Worm (Caenorhabditis elegans) whole organism, L3 larva: ENCODE measurements around the gene lst-6.

Experiments
- ZK546.5 ChIP-seq: sonication (generic microtip); optimal IDR thresholded peaks from 2 replicates; lab custom pipeline; 2017; ENCODE audit warnings: missing biosample characterization, missing genetic modification characterization
- aly-2 ChIP-seq: fragments of 150-350 bp; optimal IDR thresholded peaks from 2 replicates; lab custom pipeline; 2014; ENCODE audit warnings: missing biosample characterization, missing genetic modification characterization
- ama-1 ChIP-seq: fragments of 150-350 bp; optimal IDR thresholded peaks from 2 replicates; lab custom pipeline; 2018
- ceh-16 ChIP-seq: sonication (generic microtip); optimal IDR thresholded peaks from 2 replicates; lab custom pipeline; 2017; ENCODE audit warnings: missing biosample characterization, missing genetic modification characterization
- ceh-28 ChIP-seq: fragments of 150-350 bp; optimal IDR thresholded peaks from 2 replicates; lab custom pipeline; 2014; ENCODE audit warnings: missing biosample characterization, missing genetic modification reagents, missing genetic modification characterization
- ceh-82 ChIP-seq: fragments of 150-350 bp; optimal IDR thresholded peaks from 2 replicates; lab custom pipeline; 2014; ENCODE audit warnings: missing biosample characterization, missing genetic modification characterization
- ceh-9 ChIP-seq: sonication (generic microtip); optimal IDR thresholded peaks from 2 replicates; lab custom pipeline; 2018; ENCODE audit warnings: missing biosample characterization, missing genetic modification characterization
- egl-27 ChIP-seq: sonication (generic microtip); optimal IDR thresholded peaks from 4 replicates; lab custom pipeline; 2017; ENCODE audit warnings: missing biosample characterization, missing genetic modification reagents, missing genetic modification characterization
- egl-5 ChIP-seq: fragments of 150-350 bp; optimal IDR thresholded peaks from 2 replicates; lab custom pipeline; 2017; ENCODE audit warnings: missing biosample characterization, missing genetic modification reagents, missing genetic modification characterization, inconsistent platforms
- elt-1 ChIP-seq: fragments of 150-350 bp; optimal IDR thresholded peaks from 2 replicates; lab custom pipeline; 2014; ENCODE audit warnings: missing biosample characterization, missing genetic modification characterization
- elt-2 ChIP-seq: sonication (generic microtip); optimal IDR thresholded peaks from 2 replicates; lab custom pipeline; 2016; ENCODE audit warnings: missing genetic modification reagents, mild to moderate bottlenecking, missing genetic modification characterization, missing compliant biosample characterization
- elt-3 ChIP-seq, 3 experiments: fragments of 150-350 bp in 1 of 3; sonication (generic microtip) in 2 of 3; optimal IDR thresholded peaks; 2 replicates in 2 of 3; 4 replicates in 1 of 3; lab custom pipeline; 2014 to 2017; ENCODE audit warnings: missing biosample characterization in 3 of 3, missing genetic modification characterization in 3 of 3
- fkh-10 ChIP-seq: sonication (generic microtip); optimal IDR thresholded peaks from 2 replicates; lab custom pipeline; 2017; ENCODE audit warnings: missing biosample characterization, missing genetic modification reagents, missing genetic modification characterization
- fkh-2 ChIP-seq: fragments of 150-350 bp; optimal IDR thresholded peaks from 2 replicates; lab custom pipeline; 2014; ENCODE audit warnings: missing biosample characterization, missing genetic modification reagents, missing genetic modification characterization
- fos-1 ChIP-seq: fragments of 150-350 bp; optimal IDR thresholded peaks from 2 replicates; lab custom pipeline; 2014; ENCODE audit warnings: missing biosample characterization, missing genetic modification characterization
- hmg-11 ChIP-seq: sonication (generic microtip); optimal IDR thresholded peaks from 2 replicates; lab custom pipeline; 2016; ENCODE audit warnings: missing genetic modification characterization, missing compliant biosample characterization
- lin-15B ChIP-seq: fragments of 150-350 bp; optimal IDR thresholded peaks from 2 replicates; lab custom pipeline; 2014; ENCODE audit warnings: missing biosample characterization, missing genetic modification characterization
- lin-39 ChIP-seq: fragments of 150-350 bp; optimal IDR thresholded peaks from 2 replicates; lab custom pipeline; 2018; ENCODE audit warnings: missing biosample characterization, missing genetic modification reagents, missing genetic modification characterization
- lsy-12 ChIP-seq: sonication (generic microtip); optimal IDR thresholded peaks from 2 replicates; lab custom pipeline; 2016; ENCODE audit warnings: mild to moderate bottlenecking, missing genetic modification characterization, missing compliant biosample characterization
- mdl-1 ChIP-seq: fragments of 150-350 bp; optimal IDR thresholded peaks from 2 replicates; lab custom pipeline; 2014; ENCODE audit warnings: missing biosample characterization, missing genetic modification characterization
- nfya-1 ChIP-seq: sonication (generic microtip); optimal IDR thresholded peaks from 2 replicates; lab custom pipeline; 2017; ENCODE audit warnings: missing genetic modification characterization, mild to moderate bottlenecking, missing compliant biosample characterization, antibody characterized with exemption, moderate library complexity; ENCODE audit not compliant: insufficient read depth
- nhr-11 ChIP-seq: fragments of 150-350 bp; optimal IDR thresholded peaks from 2 replicates; lab custom pipeline; 2014; ENCODE audit warnings: missing biosample characterization, missing genetic modification characterization
- nhr-12 ChIP-seq: fragments of 150-350 bp; optimal IDR thresholded peaks from 2 replicates; lab custom pipeline; 2014; ENCODE audit warnings: missing biosample characterization, missing genetic modification characterization
- nhr-23 ChIP-seq: fragments of 150-350 bp; optimal IDR thresholded peaks from 2 replicates; lab custom pipeline; 2014; ENCODE audit warnings: missing biosample characterization, missing genetic modification reagents, missing genetic modification characterization
- nhr-25 ChIP-seq: sonication (generic microtip); optimal IDR thresholded peaks from 2 replicates; lab custom pipeline; 2017; ENCODE audit warnings: missing biosample characterization, missing genetic modification characterization
- nhr-28 ChIP-seq: fragments of 150-350 bp; optimal IDR thresholded peaks from 2 replicates; lab custom pipeline; 2014; ENCODE audit warnings: missing biosample characterization, missing genetic modification characterization
- nhr-43 ChIP-seq: sonication (generic microtip); optimal IDR thresholded peaks from 2 replicates; lab custom pipeline; 2016; ENCODE audit warnings: mild to moderate bottlenecking, missing genetic modification characterization, missing compliant biosample characterization; ENCODE audit not compliant: poor library complexity, severe bottlenecking
- nhr-67 ChIP-seq: fragments of 150-350 bp; optimal IDR thresholded peaks from 2 replicates; lab custom pipeline; 2014; ENCODE audit warnings: missing biosample characterization, missing genetic modification characterization
- pha-4 ChIP-seq: fragments of 150-350 bp; optimal IDR thresholded peaks from 2 replicates; lab custom pipeline; 2014; ENCODE audit warnings: missing biosample characterization, missing genetic modification reagents, missing genetic modification characterization
- pqm-1 ChIP-seq: fragments of 150-350 bp; optimal IDR thresholded peaks from 2 replicates; lab custom pipeline; 2017; ENCODE audit warnings: missing biosample characterization, missing genetic modification characterization, inconsistent platforms
- sea-2 ChIP-seq: fragments of 150-350 bp; sonication (generic microtip); optimal IDR thresholded peaks from 4 replicates; lab custom pipeline; 2014; ENCODE audit warnings: missing biosample characterization, missing genetic modification reagents, missing genetic modification characterization
- skn-1 ChIP-seq: fragments of 150-350 bp; optimal IDR thresholded peaks from 2 replicates; lab custom pipeline; 2014; ENCODE audit warnings: missing biosample characterization, missing genetic modification characterization
- snpc-4 ChIP-seq: fragments of 150-350 bp; optimal IDR thresholded peaks from 2 replicates; lab custom pipeline; 2014; ENCODE audit warnings: missing biosample characterization, missing genetic modification characterization
- tbx-2 ChIP-seq: sonication (generic microtip); optimal IDR thresholded peaks from 2 replicates; lab custom pipeline; 2016; ENCODE audit warnings: mild to moderate bottlenecking, missing genetic modification characterization, missing compliant biosample characterization
- unc-62 ChIP-seq: fragments of 150-350 bp; sonication (generic microtip); optimal IDR thresholded peaks from 4 replicates; lab custom pipeline; 2014; ENCODE audit warnings: missing biosample characterization, missing genetic modification reagents, missing genetic modification characterization
- zag-1 ChIP-seq: fragments of 150-350 bp; optimal IDR thresholded peaks from 2 replicates; lab custom pipeline; 2014; ENCODE audit warnings: missing biosample characterization, missing genetic modification characterization
- ztf-11 ChIP-seq: fragments of 150-350 bp; optimal IDR thresholded peaks from 2 replicates; lab custom pipeline; 2014; ENCODE audit warnings: missing biosample characterization, missing genetic modification characterization

lst-6 gene

ce11 chrII:7029524-7029923 lies 7.2 kb upstream of the lst-6 start:
- TF ChIP-seq unc-62 (GFP tag; lab: Kevin White, UChicago) (no peak), nhr-11 (tag; lab: Kevin White, UChicago) (no peak), hmg-11 (tag; lab: Kevin White, UChicago) (no peak), pha-4 (tag; lab: Kevin White, UChicago) (peak; percentile 68), ceh-9 (tag; lab: Kevin White, UChicago) (no peak), fkh-2 (tag; lab: Kevin White, UChicago) (no peak)
- TF ChIP-seq, all 47 proteins: peak for 1

DNA sequence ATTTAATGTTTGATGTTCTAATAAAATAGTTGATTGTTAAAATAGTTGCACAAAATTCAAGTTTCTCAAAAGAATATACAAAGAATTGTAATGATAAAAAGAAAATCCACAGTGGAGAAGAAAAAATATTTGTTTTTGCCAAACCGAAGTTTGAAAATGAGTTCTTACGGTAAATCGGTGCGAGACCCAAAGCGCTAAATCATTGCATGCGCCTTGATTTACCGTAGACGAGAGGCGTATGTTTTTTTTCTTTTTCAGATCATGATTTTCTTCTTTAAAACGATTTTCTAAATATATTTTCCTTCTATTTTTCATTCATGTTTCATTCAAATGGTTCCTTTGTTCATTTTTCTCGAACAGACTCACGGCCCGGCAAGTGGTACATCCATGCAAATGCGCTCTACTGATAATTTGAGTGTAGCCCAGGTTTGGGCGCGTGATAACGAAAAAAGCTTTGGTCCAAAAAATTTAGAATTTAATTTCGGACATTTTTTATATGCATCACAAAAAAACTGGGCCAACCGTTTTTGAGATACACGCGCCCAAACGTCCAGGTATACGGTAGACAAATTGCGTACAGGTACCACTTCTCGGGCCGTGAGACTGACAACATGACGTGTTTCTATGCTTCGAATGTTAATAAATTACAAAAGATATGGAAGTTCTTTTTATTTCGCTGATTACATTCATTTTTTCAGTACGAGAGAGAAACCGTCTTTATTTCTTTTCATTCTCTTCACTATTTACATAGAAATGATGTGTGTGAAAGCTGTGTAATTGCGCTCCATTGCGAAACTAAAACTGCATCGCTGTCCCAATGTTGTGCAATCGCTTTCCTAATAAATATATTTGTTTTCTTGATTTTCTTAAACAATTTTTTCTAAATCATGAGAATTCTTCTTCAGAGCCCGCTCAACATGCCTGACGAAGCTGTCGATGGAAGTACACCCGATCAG lies 2.9 kb upstream of the lst-6 start, which contains the start of gene znf-598:
Gene znf-598 (plus strand): TSS at position 906 of the 956 bp plus-strand sequence.
- TF ChIP-seq pqm-1 (tag; lab: Kevin White, UChicago) (peak; percentile 40), snpc-4 (tag; lab: Kevin White, UChicago) (peak; percentile 64), pha-4 (tag; lab: Kevin White, UChicago) (peak; percentile 84), ceh-82 (tag; lab: Kevin White, UChicago) (no peak), lin-15B (tag; lab: Kevin White, UChicago) (peak; percentile 64), ceh-28 (tag; lab: Kevin White, UChicago) (no peak), ama-1 (lab: Kevin White, UChicago) (no peak), nhr-23 (tag; lab: Kevin White, UChicago) (peak; percentile 16), elt-2 (tag; lab: Kevin White, UChicago) (peak; percentile 72)

- TF ChIP-seq pha-4 (tag; lab: Kevin White, UChicago) (no peak), egl-5 (tag; lab: Kevin White, UChicago) (no peak), zag-1 (tag; lab: Kevin White, UChicago) (no peak), nhr-28 (no peak), unc-62 (GFP tag; lab: Kevin White, UChicago) (no peak), skn-1 (tag; lab: Kevin White, UChicago) (no peak), ztf-11 (tag; lab: Kevin White, UChicago) (no peak), elt-3 (tag; optimal IDR thresholded peaks at IDR 0.05; lab: Kevin White, UChicago) (no peak), mdl-1 (tag; lab: Kevin White, UChicago) (no peak), ceh-16 (tag; lab: Kevin White, UChicago) (no peak)
Observed at ce11 chrII:7012592-7012991, 9.7 kb downstream of the lst-6 start, which contains the start of gene sqv-7. Gene sqv-7 (minus strand): TSS chrII:7012692.

DNA sequence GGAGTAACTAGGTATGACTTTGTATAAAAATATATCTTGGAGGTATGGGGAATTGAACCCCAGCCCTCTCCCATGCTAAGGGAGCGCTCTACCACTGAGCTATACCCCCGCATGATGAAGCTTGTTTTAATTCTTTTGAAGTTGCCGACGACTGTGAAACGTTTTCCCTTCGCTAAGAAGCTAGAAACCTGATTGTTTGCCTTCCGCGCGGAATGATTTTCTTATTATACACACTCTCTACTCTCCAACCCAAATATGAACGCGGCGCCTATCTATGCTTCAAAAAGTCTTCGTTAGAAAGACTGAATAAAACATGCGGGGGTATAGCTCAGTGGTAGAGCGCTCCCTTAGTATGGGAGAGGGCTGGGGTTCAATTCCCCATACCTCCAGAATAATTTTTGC lies 19.4 kb downstream of the lst-6 start:
- TF ChIP-seq elt-3 (tag; optimal IDR thresholded peaks at IDR 0.05; lab: Kevin White, UChicago) (no peak), nfya-1 (peak; percentile 19), pha-4 (tag; lab: Kevin White, UChicago) (no peak), pqm-1 (tag; lab: Kevin White, UChicago) (peak; percentile 4), ztf-11 (tag; lab: Kevin White, UChicago) (no peak), lin-39 (tag; lab: Kevin White, UChicago) (no peak), lsy-12 (no peak), zag-1 (tag; lab: Kevin White, UChicago) (no peak), ceh-28 (tag; lab: Kevin White, UChicago) (no peak), nhr-43 (peak; percentile 58), elt-1 (tag; lab: Kevin White, UChicago) (no peak), ama-1 (lab: Kevin White, UChicago) (no peak), sea-2 (no peak), egl-27 (no peak), egl-5 (tag; lab: Kevin White, UChicago) (no peak), nhr-67 (tag; lab: Kevin White, UChicago) (no peak), ZK546.5 (tag; lab: Kevin White, UChicago) (no peak), nhr-25 (tag; lab: Kevin White, UChicago) (peak; percentile 28), lin-15B (tag; lab: Kevin White, UChicago) (no peak), hmg-11 (tag; lab: Kevin White, UChicago) (peak; percentile 9), fkh-10 (no peak), nhr-12 (tag; lab: Kevin White, UChicago) (no peak), nhr-23 (tag; lab: Kevin White, UChicago) (peak; percentile 1), nhr-11 (tag; lab: Kevin White, UChicago) (no peak), tbx-2 (tag; lab: Kevin White, UChicago) (no peak), aly-2 (no peak), fos-1 (tag; lab: Kevin White, UChicago) (no peak), ceh-16 (tag; lab: Kevin White, UChicago) (no peak)
